Worm (Caenorhabditis elegans) whole organism, young adult: Measurements from ENCODE around the gene C18G1.9.

Experiments used
- B0035.1 ChIP-seq: sonication (generic microtip); optimal IDR thresholded peaks from 2 replicates; lab custom pipeline; 2016; ENCODE audit warnings: missing genetic modification characterization, mild to moderate bottlenecking, missing compliant biosample characterization, missing genotype, missing genetic modification reagents
- B0336.3 ChIP-seq: fragments of 200-800 bp; sonication (Bioruptor generic); IDR thresholded peaks from 2 replicates; pipeline ENCODE4 v1.3.6; 2022; ENCODE audit warnings: missing genetic modification characterization, missing compliant biosample characterization
- C06A6.2 ChIP-seq: fragments of 200-800 bp; sonication (Bioruptor generic); conservative IDR thresholded peaks from 2 replicates; pipeline ENCODE4 v1.3.6; 2022; ENCODE audit warnings: missing genetic modification characterization, missing compliant biosample characterization
- F33H1.4 ChIP-seq: fragments of 200-800 bp; sonication (Bioruptor generic); IDR thresholded peaks from 2 replicates; pipeline ENCODE4 v1.3.6; 2022; ENCODE audit warnings: missing genetic modification reagents, missing genetic modification characterization, missing compliant biosample characterization
- F55B11.4 ChIP-seq: sonication (generic microtip); optimal IDR thresholded peaks from 2 replicates; lab custom pipeline; 2016; ENCODE audit warnings: missing compliant biosample characterization, missing genetic modification characterization, borderline replicate concordance; ENCODE audit not compliant: insufficient read depth
- T07F8.4 ChIP-seq: sonication (generic microtip); optimal IDR thresholded peaks from 2 replicates; lab custom pipeline; 2016; ENCODE audit warnings: mild to moderate bottlenecking, missing genetic modification characterization, moderate library complexity, missing compliant biosample characterization
- Y53G8AR.9 ChIP-seq: fragments of 200-800 bp; sonication (Bioruptor generic); conservative IDR thresholded peaks from 2 replicates; pipeline ENCODE4 v1.3.6; 2022; ENCODE audit warnings: missing genetic modification reagents, missing genetic modification characterization, missing compliant biosample characterization
- Y79H2A.3 ChIP-seq: fragments of 200-800 bp; sonication (Bioruptor generic); conservative IDR thresholded peaks from 2 replicates; pipeline ENCODE4 v1.3.6; 2022; ENCODE audit warnings: missing genetic modification reagents, missing genetic modification characterization, missing compliant biosample characterization
- Y95B8A.8 ChIP-seq: fragments of 200-800 bp; sonication (Bioruptor generic); IDR thresholded peaks from 2 replicates; pipeline ENCODE4 v1.3.6; 2022; ENCODE audit warnings: missing genetic modification reagents, missing genetic modification characterization, missing compliant biosample characterization
- attf-5 ChIP-seq: fragments of 200-800 bp; sonication (Bioruptor generic); optimal IDR thresholded peaks from 2 replicates; lab custom pipeline; 2018; ENCODE audit warnings: mild to moderate bottlenecking, missing genetic modification characterization, missing compliant biosample characterization
- bed-1 ChIP-seq: fragments of 200-800 bp; sonication (Bioruptor generic); IDR thresholded peaks from 2 replicates; pipeline ENCODE4 v1.3.6; 2022; ENCODE audit warnings: missing genetic modification reagents, missing genetic modification characterization, missing compliant biosample characterization
- ccch-3 ChIP-seq: fragments of 200-800 bp; sonication (Bioruptor generic); optimal IDR thresholded peaks from 2 replicates; lab custom pipeline; 2018; ENCODE audit warnings: mild to moderate bottlenecking, missing genetic modification characterization, missing compliant biosample characterization
- cebp-1 ChIP-seq, 2 experiments: fragments of 200-800 bp in 1 of 2; sonication (Bioruptor generic) in 1 of 2; sonication (generic microtip) in 1 of 2; IDR thresholded peaks in 1 of 2; optimal IDR thresholded peaks in 1 of 2; 2 replicates each; pipeline versions ENCODE4 v1.3.6 to Lab custom; 2017 to 2022; ENCODE audit warnings: missing compliant biosample characterization in 2 of 2, missing genetic modification characterization in 2 of 2, mild to moderate bottlenecking in 1 of 2, missing genetic modification reagents in 1 of 2, moderate library complexity in 1 of 2
- ceh-100 ChIP-seq: fragments of 200-800 bp; sonication (Bioruptor generic); IDR thresholded peaks from 2 replicates; pipeline ENCODE4 v1.3.6; 2022; ENCODE audit warnings: missing genetic modification reagents, missing genetic modification characterization, missing compliant biosample characterization
- ceh-27 ChIP-seq: fragments of 200-800 bp; sonication (Bioruptor generic); optimal IDR thresholded peaks from 2 replicates; lab custom pipeline; 2018; ENCODE audit warnings: mild to moderate bottlenecking, missing genetic modification characterization, moderate library complexity, missing compliant biosample characterization
- ceh-58 ChIP-seq: fragments of 200-800 bp; sonication (Bioruptor generic); IDR thresholded peaks from 2 replicates; pipeline ENCODE4 v1.3.6; 2022; ENCODE audit warnings: missing genetic modification characterization, missing compliant biosample characterization
- die-1 ChIP-seq: sonication (generic microtip); optimal IDR thresholded peaks from 2 replicates; lab custom pipeline; 2016; ENCODE audit warnings: missing genotype, mild to moderate bottlenecking, missing genetic modification characterization, missing compliant biosample characterization
- dpff-1 ChIP-seq: sonication (generic microtip); optimal IDR thresholded peaks from 2 replicates; lab custom pipeline; 2017; ENCODE audit warnings: mild to moderate bottlenecking, missing genetic modification characterization, missing compliant biosample characterization
- ekl-4 ChIP-seq: fragments of 200-800 bp; sonication (Bioruptor generic); IDR thresholded peaks from 2 replicates; pipeline ENCODE4 v1.3.6; 2022; ENCODE audit warnings: missing genetic modification reagents, missing genetic modification characterization, missing compliant biosample characterization
- ets-4 ChIP-seq: fragments of 200-800 bp; sonication (Bioruptor generic); optimal IDR thresholded peaks from 2 replicates; lab custom pipeline; 2018; ENCODE audit warnings: mild to moderate bottlenecking, missing genetic modification characterization, missing compliant biosample characterization
- fkh-3 ChIP-seq: sonication (generic microtip); optimal IDR thresholded peaks from 2 replicates; lab custom pipeline; 2016; ENCODE audit warnings: mild to moderate bottlenecking, missing genetic modification characterization, missing compliant biosample characterization
- hrde-1 ChIP-seq: sonication (generic microtip); optimal IDR thresholded peaks from 2 replicates; lab custom pipeline; 2016; ENCODE audit warnings: missing genetic modification characterization, mild to moderate bottlenecking, missing compliant biosample characterization, moderate library complexity, missing genotype, missing genetic modification reagents, borderline replicate concordance
- lag-1 ChIP-seq: fragments of 200-800 bp; sonication (Bioruptor generic); IDR thresholded peaks from 2 replicates; pipeline ENCODE4 v1.3.6; 2022; ENCODE audit warnings: missing genetic modification reagents, missing genetic modification characterization, missing compliant biosample characterization
- lin-54 ChIP-seq: fragments of 200-800 bp; sonication (Bioruptor generic); optimal IDR thresholded peaks from 2 replicates; lab custom pipeline; 2018; ENCODE audit warnings: mild to moderate bottlenecking, missing genetic modification characterization, missing compliant biosample characterization
- lir-1 ChIP-seq: fragments of 200-800 bp; sonication (Bioruptor generic); conservative IDR thresholded peaks from 2 replicates; pipeline ENCODE4 v1.3.6; 2022; ENCODE audit warnings: missing genetic modification reagents, missing genetic modification characterization, missing compliant biosample characterization
- lsl-1 ChIP-seq: fragments of 200-800 bp; sonication (Bioruptor generic); optimal IDR thresholded peaks from 2 replicates; lab custom pipeline; 2018; ENCODE audit warnings: mild to moderate bottlenecking, missing genetic modification characterization, moderate library complexity, missing compliant biosample characterization
- madf-10 ChIP-seq: sonication (generic microtip); optimal IDR thresholded peaks from 2 replicates; lab custom pipeline; 2016; ENCODE audit warnings: mild to moderate bottlenecking, missing genetic modification characterization, missing compliant biosample characterization
- madf-6 ChIP-seq: fragments of 200-800 bp; sonication (Bioruptor generic); IDR thresholded peaks from 2 replicates; pipeline ENCODE4 v1.3.6; 2022; ENCODE audit warnings: missing genetic modification reagents, missing genetic modification characterization, missing compliant biosample characterization
- mes-4 ChIP-seq: sonication (generic microtip); optimal IDR thresholded peaks from 2 replicates; lab custom pipeline; 2016; ENCODE audit warnings: missing genotype, missing genetic modification characterization, missing compliant biosample characterization
- mxl-1 ChIP-seq: sonication (generic microtip); optimal IDR thresholded peaks from 2 replicates; lab custom pipeline; 2016; ENCODE audit warnings: missing genetic modification characterization, missing compliant biosample characterization
- nfya-1 ChIP-seq: sonication (generic microtip); optimal IDR thresholded peaks from 2 replicates; lab custom pipeline; 2017; ENCODE audit warnings: antibody characterized with exemption, missing compliant biosample characterization, missing genetic modification characterization, borderline replicate concordance; ENCODE audit not compliant: insufficient read depth
- nfya-2 ChIP-seq: fragments of 200-800 bp; sonication (Bioruptor generic); IDR thresholded peaks from 2 replicates; pipeline ENCODE4 v1.3.6; 2022; ENCODE audit warnings: missing genetic modification reagents, missing genetic modification characterization, missing compliant biosample characterization
- nhr-120 ChIP-seq: fragments of 200-800 bp; sonication (Bioruptor generic); IDR thresholded peaks from 2 replicates; pipeline ENCODE4 v1.3.6; 2022; ENCODE audit warnings: missing genetic modification characterization, missing compliant biosample characterization
- pbrm-1 ChIP-seq: fragments of 200-800 bp; sonication (Bioruptor generic); IDR thresholded peaks from 2 replicates; pipeline ENCODE4 v1.3.6; 2022; ENCODE audit warnings: missing genetic modification reagents, missing genetic modification characterization, missing compliant biosample characterization
- rec-8 ChIP-seq, 2 experiments: sonication (generic microtip); optimal IDR thresholded peaks; 2 replicates each; lab custom pipeline; 2016; ENCODE audit warnings: mild to moderate bottlenecking in 2 of 2, missing genetic modification characterization in 2 of 2, missing genetic modification reagents in 2 of 2, missing genotype in 2 of 2, missing biosample characterization in 1 of 2, missing compliant biosample characterization in 1 of 2, moderate library complexity in 1 of 2
- snpc-1.1 ChIP-seq: sonication (generic microtip); optimal IDR thresholded peaks from 2 replicates; lab custom pipeline; 2017; ENCODE audit warnings: missing genetic modification characterization, mild to moderate bottlenecking, missing compliant biosample characterization, antibody characterized with exemption, moderate library complexity, missing genotype, missing genetic modification reagents; ENCODE audit not compliant: insufficient read depth
- snpc-1.3 ChIP-seq: sonication (generic microtip); optimal IDR thresholded peaks from 2 replicates; lab custom pipeline; 2017; ENCODE audit warnings: missing genetic modification characterization, mild to moderate bottlenecking, missing compliant biosample characterization, antibody characterized with exemption, moderate library complexity, missing genotype, missing genetic modification reagents; ENCODE audit not compliant: insufficient read depth
- snpc-3.4 ChIP-seq: sonication (generic microtip); optimal IDR thresholded peaks from 2 replicates; lab custom pipeline; 2017; ENCODE audit warnings: missing genetic modification characterization, mild to moderate bottlenecking, missing compliant biosample characterization, antibody characterized with exemption, moderate library complexity, missing genotype, missing genetic modification reagents
- snpc-4 ChIP-seq, 5 experiments: fragments of 150-350 bp in 1 of 5; sonication (generic microtip) in 4 of 5; optimal IDR thresholded peaks; 2 replicates each; lab custom pipeline; 2014 to 2018; ENCODE audit warnings: missing genetic modification characterization in 5 of 5, missing biosample characterization in 3 of 5, antibody characterized with exemption in 2 of 5, mild to moderate bottlenecking in 2 of 5, missing compliant biosample characterization in 2 of 5, missing genotype in 2 of 5, moderate library complexity in 2 of 5, missing genetic modification reagents in 1 of 5
- somi-1 ChIP-seq: fragments of 200-800 bp; sonication (Bioruptor generic); optimal IDR thresholded peaks from 2 replicates; lab custom pipeline; 2018; ENCODE audit warnings: mild to moderate bottlenecking, missing genetic modification characterization, missing compliant biosample characterization
- tbx-9 ChIP-seq: sonication (generic microtip); optimal IDR thresholded peaks from 2 replicates; lab custom pipeline; 2016; ENCODE audit warnings: borderline replicate concordance, missing genetic modification characterization, inconsistent platforms, missing compliant biosample characterization
- tlf-1 ChIP-seq: fragments of 200-800 bp; sonication (Bioruptor generic); optimal IDR thresholded peaks from 2 replicates; lab custom pipeline; 2018; ENCODE audit warnings: mild to moderate bottlenecking, missing genetic modification characterization, missing compliant biosample characterization
- unc-62 ChIP-seq: fragments of 150-350 bp; optimal IDR thresholded peaks from 2 replicates; lab custom pipeline; 2014; ENCODE audit warnings: missing biosample characterization, missing genetic modification reagents, missing genetic modification characterization
- ztf-18 ChIP-seq: sonication (generic microtip); optimal IDR thresholded peaks from 2 replicates; lab custom pipeline; 2016; ENCODE audit warnings: missing genotype, mild to moderate bottlenecking, missing genetic modification characterization, missing compliant biosample characterization
- ztf-3 ChIP-seq: fragments of 200-800 bp; sonication (Bioruptor generic); optimal IDR thresholded peaks from 2 replicates; lab custom pipeline; 2018; ENCODE audit warnings: mild to moderate bottlenecking, missing genetic modification characterization, missing compliant biosample characterization

The C18G1.9 gene

DNA sequence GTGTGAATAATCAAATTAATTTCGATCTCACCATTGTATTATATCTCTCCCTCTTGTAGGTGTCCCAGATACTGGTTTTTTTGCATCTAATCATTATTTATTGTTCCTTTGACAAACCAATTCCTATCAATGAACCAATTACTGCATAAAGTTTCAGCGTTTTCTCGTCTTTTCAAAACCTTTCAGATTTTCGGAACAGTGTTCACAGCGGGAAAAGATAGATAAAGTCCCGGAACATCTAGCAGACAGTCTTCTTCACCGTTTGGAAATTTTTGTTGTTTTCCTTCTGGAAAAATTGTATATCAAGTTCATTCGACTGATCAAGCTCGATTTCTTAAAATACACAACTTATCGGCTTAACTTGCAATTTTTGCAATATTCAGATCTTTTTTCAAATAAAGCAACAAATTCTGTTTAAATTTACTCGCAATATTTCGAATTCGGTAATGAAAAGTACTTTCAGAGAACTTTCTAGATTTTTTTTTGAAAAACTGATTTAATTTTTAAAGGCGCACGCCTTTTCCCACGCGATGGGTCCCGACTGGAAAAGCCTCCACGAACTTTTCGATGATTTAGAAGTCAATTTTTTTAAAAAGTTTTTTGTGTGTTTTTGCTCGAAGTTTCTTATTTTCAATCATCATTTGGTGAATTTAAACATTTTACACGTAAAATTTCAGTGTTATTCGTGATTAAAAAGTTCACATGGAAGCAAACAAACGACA, 14.1 kb downstream of the C18G1.9 start, which contains the start of gene pgl-3 (continued):
- TF ChIP-seq ztf-18: no peak
- TF ChIP-seq ekl-4 (GFP tag; lab: Robert Waterston, UW): no peak
- peak; percentile 72 for TF ChIP-seq F33H1.4 (GFP tag; lab: Robert Waterston, UW)
- TF ChIP-seq B0035.1 (tag; lab: Kevin White, UChicago): no peak
- TF ChIP-seq somi-1 (GFP tag; lab: Kevin White, UChicago): no peak
- peak; percentile 88 for TF ChIP-seq hrde-1 (tag; lab: Kevin White, UChicago)
- TF ChIP-seq ztf-3 (GFP tag; lab: Kevin White, UChicago): no peak
- TF ChIP-seq ceh-100: no peak
- peak; percentile 20 for TF ChIP-seq snpc-1.3
- TF ChIP-seq Y95B8A.8 (GFP tag; lab: Robert Waterston, UW): peak; percentile 90; the same call in 1 of the 2 replicates
- no peak for TF ChIP-seq madf-10 (tag; lab: Kevin White, UChicago)
- TF ChIP-seq Y79H2A.3 (GFP tag; lab: Robert Waterston, UW): peak; percentile 99
- TF ChIP-seq ceh-58 (GFP tag; lab: Robert Waterston, UW): no peak
- no peak for TF ChIP-seq snpc-3.4 (tag; lab: Kevin White, UChicago)
- no peak for TF ChIP-seq rec-8 (tag; optimal IDR thresholded peaks at IDR 0.05; lab: Kevin White, UChicago)
- TF ChIP-seq tlf-1 (GFP tag; lab: Kevin White, UChicago): peak; percentile 48
- TF ChIP-seq lin-54 (GFP tag; lab: Kevin White, UChicago): peak; percentile 52
- no peak for TF ChIP-seq C06A6.2
- TF ChIP-seq nfya-1 (tag; lab: Kevin White, UChicago): no peak
- no peak for TF ChIP-seq attf-5
- no peak for TF ChIP-seq nhr-120
- no peak for TF ChIP-seq pbrm-1 (GFP tag; lab: Robert Waterston, UW)
- TF ChIP-seq ets-4: no peak
- TF ChIP-seq fkh-3 (tag; lab: Kevin White, UChicago): no peak
- peak; percentile 48; the same call in 1 of the 2 replicates for TF ChIP-seq B0336.3 (GFP tag; lab: Robert Waterston, UW)
- no peak for TF ChIP-seq dpff-1 (tag; lab: Kevin White, UChicago)
- TF ChIP-seq T07F8.4 (tag; lab: Kevin White, UChicago): no peak
- no peak for TF ChIP-seq ccch-3 (GFP tag; lab: Kevin White, UChicago)
- no peak for TF ChIP-seq tbx-9 (tag; lab: Kevin White, UChicago)
- TF ChIP-seq snpc-4 (GFP tag; optimal IDR thresholded peaks at IDR 0.05; lab: Kevin White, UChicago): peak; percentile 24
- TF ChIP-seq snpc-4 (tag; optimal IDR thresholded peaks at IDR 0.05; lab: Kevin White, UChicago): no peak
- no peak for TF ChIP-seq die-1 (tag; lab: Kevin White, UChicago)
- TF ChIP-seq unc-62 (GFP tag; lab: Kevin White, UChicago): no peak
- peak; percentile 18 for TF ChIP-seq snpc-1.1 (tag; lab: Kevin White, UChicago)
- no peak for TF ChIP-seq F55B11.4
- no peak for TF ChIP-seq nfya-2 (GFP tag; lab: Robert Waterston, UW)
- TF ChIP-seq mes-4: no peak
- TF ChIP-seq mxl-1 (tag; lab: Kevin White, UChicago): no peak
- TF ChIP-seq bed-1 (GFP tag; lab: Robert Waterston, UW): no peak
- peak; percentile 41 for TF ChIP-seq lsl-1
- peak; percentile 76; the same call in 1 of the 2 replicates for TF ChIP-seq Y53G8AR.9 (GFP tag; lab: Robert Waterston, UW)
- no peak for TF ChIP-seq ceh-27 (GFP tag; lab: Kevin White, UChicago)
- no peak for TF ChIP-seq lag-1
- peak; percentile 70 for TF ChIP-seq madf-6
- no peak for TF ChIP-seq lir-1
- TF ChIP-seq cebp-1 (GFP tag; IDR thresholded peaks at IDR 0.05; lab: Robert Waterston, UW): no peak
- peak; percentile 31 for TF ChIP-seq cebp-1 (tag; optimal IDR thresholded peaks at IDR 0.05; lab: Kevin White, UChicago)
